In genomic region chr3R:22631156-22631555, dm6 we compare ENCODE assay signal across 1 fruit fly cellular context.
TF ChIP-seq lines count a peak whose summit lies in the region.

No protein-coding gene starts in this region.

TF ChIP-seq in whole organism, embryonic, 481 proteins besides CTCF, POLR2A, EP300 and RAD21 (continued from another document):
- TF ChIP-seq CG1529 (GFP tag; optimal IDR thresholded peaks at IDR 0.05; lab: Kevin White, UChicago): peak; percentile 19
- TF ChIP-seq CG10209 (GFP tag; optimal IDR thresholded peaks at IDR 0.05; lab: Kevin White, UChicago): peak; percentile 36
- peak; percentile 43 for TF ChIP-seq kni (GFP tag; optimal IDR thresholded peaks at IDR 0.05; lab: Kevin White, UChicago)
- peak; percentile 9 for TF ChIP-seq sqz (GFP tag; optimal IDR thresholded peaks at IDR 0.05; lab: Kevin White, UChicago)
- no peak for TF ChIP-seq abd-A (tag; optimal IDR thresholded peaks at IDR 0.05; lab: Kevin White, UChicago)
- no peak for TF ChIP-seq CG8478 (optimal IDR thresholded peaks at IDR 0.05; lab: Kevin White, UChicago)
- TF ChIP-seq Ets97D (GFP tag; optimal IDR thresholded peaks at IDR 0.05; lab: Kevin White, UChicago): no peak
- peak; percentile 84 for TF ChIP-seq sd (tag; optimal IDR thresholded peaks at IDR 0.05; lab: Kevin White, UChicago)
- TF ChIP-seq salm (tag; optimal IDR thresholded peaks at IDR 0.05; lab: Kevin White, UChicago): peak; percentile 36
- no peak for TF ChIP-seq luna (GFP tag; optimal IDR thresholded peaks at IDR 0.05; lab: Kevin White, UChicago)
- TF ChIP-seq Med (GFP tag; lab: Kevin White, UChicago): peak; percentile 69
- TF ChIP-seq schlank (tag; optimal IDR thresholded peaks at IDR 0.05; lab: Kevin White, UChicago): peak; percentile 7
- TF ChIP-seq CG33213 (GFP tag; optimal IDR thresholded peaks at IDR 0.05; lab: Kevin White, UChicago): no peak
- no peak for TF ChIP-seq CHES-1-like (GFP tag; optimal IDR thresholded peaks at IDR 0.05; lab: Kevin White, UChicago)
- TF ChIP-seq Camta (GFP tag; optimal IDR thresholded peaks at IDR 0.05; lab: Kevin White, UChicago): peak; percentile 23
- peak; percentile 21 for TF ChIP-seq odd (GFP tag; optimal IDR thresholded peaks at IDR 0.05; lab: Kevin White, UChicago)
- no peak for TF ChIP-seq vfl (GFP tag; optimal IDR thresholded peaks at IDR 0.05; lab: Kevin White, UChicago)
- peak; percentile 15 for TF ChIP-seq CG12219 (GFP tag; optimal IDR thresholded peaks at IDR 0.05; lab: Kevin White, UChicago)
- no peak for TF ChIP-seq Deaf1 (tag; optimal IDR thresholded peaks at IDR 0.05; lab: Kevin White, UChicago)
- no peak for TF ChIP-seq caup (GFP tag; optimal IDR thresholded peaks at IDR 0.05; lab: Kevin White, UChicago; ENCODE audit: severe bottlenecking)
- TF ChIP-seq az2 (GFP tag; optimal IDR thresholded peaks at IDR 0.05; lab: Kevin White, UChicago): no peak
- no peak for TF ChIP-seq cad (GFP tag; optimal IDR thresholded peaks at IDR 0.05; lab: Kevin White, UChicago)
- no peak for TF ChIP-seq en (GFP tag; optimal IDR thresholded peaks at IDR 0.05; lab: Kevin White, UChicago)
- no peak for TF ChIP-seq dysf (GFP tag; IDR thresholded peaks at IDR 0.05; lab: Robert Waterston, UW)
- peak; percentile 31 for TF ChIP-seq CG17912 (GFP tag; optimal IDR thresholded peaks at IDR 0.05; lab: Kevin White, UChicago)
- TF ChIP-seq exex (tag; optimal IDR thresholded peaks at IDR 0.05; lab: Kevin White, UChicago): peak; percentile 51
- peak; percentile 15 for TF ChIP-seq CG15269 (tag; optimal IDR thresholded peaks at IDR 0.05; lab: Kevin White, UChicago)
- no peak for TF ChIP-seq tll (GFP tag; optimal IDR thresholded peaks at IDR 0.05; lab: Kevin White, UChicago)
- TF ChIP-seq scrt (GFP tag; optimal IDR thresholded peaks at IDR 0.05; lab: Kevin White, UChicago): peak; percentile 7
- peak; percentile 72 for TF ChIP-seq ci (GFP tag; IDR thresholded peaks at IDR 0.05; lab: Robert Waterston, UW)
- peak; percentile 44 for TF ChIP-seq Hey (tag; optimal IDR thresholded peaks at IDR 0.05; lab: Kevin White, UChicago)
- peak; percentile 34 for TF ChIP-seq cwo (GFP tag; optimal IDR thresholded peaks at IDR 0.05; lab: Kevin White, UChicago)
- TF ChIP-seq CG6813 (GFP tag; optimal IDR thresholded peaks at IDR 0.05; lab: Kevin White, UChicago): no peak
- TF ChIP-seq dan (GFP tag; IDR thresholded peaks at IDR 0.05; lab: Robert Waterston, UW): no peak
- no peak for TF ChIP-seq CG12104 (GFP tag; optimal IDR thresholded peaks at IDR 0.05; lab: Kevin White, UChicago)
- no peak for TF ChIP-seq CG5953 (GFP tag; IDR thresholded peaks at IDR 0.05; lab: Robert Waterston, UW)
- TF ChIP-seq pzg (GFP tag; optimal IDR thresholded peaks at IDR 0.05; lab: Kevin White, UChicago): no peak
- TF ChIP-seq CG18011 (GFP tag; optimal IDR thresholded peaks at IDR 0.05; lab: Kevin White, UChicago): no peak
- no peak for TF ChIP-seq crol (GFP tag; IDR thresholded peaks at IDR 0.05; lab: Robert Waterston, UW)
- TF ChIP-seq HmgD (GFP tag; optimal IDR thresholded peaks at IDR 0.05; lab: Kevin White, UChicago): no peak
- TF ChIP-seq tio (GFP tag; optimal IDR thresholded peaks at IDR 0.05; lab: Kevin White, UChicago): no peak
- no peak for TF ChIP-seq Taf1 (GFP tag; IDR thresholded peaks at IDR 0.05; lab: Robert Waterston, UW)
- peak; percentile 8 for TF ChIP-seq CG31365 (tag; optimal IDR thresholded peaks at IDR 0.05; lab: Kevin White, UChicago)
- TF ChIP-seq CG17385 (GFP tag; optimal IDR thresholded peaks at IDR 0.05; lab: Kevin White, UChicago): peak; percentile 44
- TF ChIP-seq seq (GFP tag; IDR thresholded peaks at IDR 0.05; lab: Robert Waterston, UW): peak; percentile 24; the same call in 1 of the 2 replicates
- TF ChIP-seq prd (optimal IDR thresholded peaks at IDR 0.05; lab: Kevin White, UChicago): no peak
- TF ChIP-seq prd (GFP tag; IDR thresholded peaks at IDR 0.05; lab: Robert Waterston, UW): no peak
- no peak for TF ChIP-seq chm (GFP tag; IDR thresholded peaks at IDR 0.05; lab: Robert Waterston, UW)
- no peak for TF ChIP-seq bcd (GFP tag; optimal IDR thresholded peaks at IDR 0.05; lab: Kevin White, UChicago)
- TF ChIP-seq CG4707 (GFP tag; optimal IDR thresholded peaks at IDR 0.05; lab: Kevin White, UChicago): peak; percentile 35
- peak; percentile 32 for TF ChIP-seq HmgZ (tag; optimal IDR thresholded peaks at IDR 0.05; lab: Kevin White, UChicago)
- no peak for TF ChIP-seq onecut (GFP tag; IDR thresholded peaks at IDR 0.05; lab: Robert Waterston, UW)
- TF ChIP-seq CG7556 (GFP tag; optimal IDR thresholded peaks at IDR 0.05; lab: Kevin White, UChicago): no peak
- TF ChIP-seq disco-r (GFP tag; optimal IDR thresholded peaks at IDR 0.05; lab: Kevin White, UChicago): no peak
- no peak for TF ChIP-seq fd102C (GFP tag; optimal IDR thresholded peaks at IDR 0.05; lab: Kevin White, UChicago)
- TF ChIP-seq ken (GFP tag; IDR thresholded peaks at IDR 0.05; lab: Robert Waterston, UW): no peak
- no peak for TF ChIP-seq Ptx1 (GFP tag; IDR thresholded peaks at IDR 0.05; lab: Robert Waterston, UW)
- no peak for TF ChIP-seq Usf (GFP tag; optimal IDR thresholded peaks at IDR 0.05; lab: Kevin White, UChicago)
- no peak for TF ChIP-seq dpn (GFP tag; optimal IDR thresholded peaks at IDR 0.05; lab: Kevin White, UChicago)
- no peak for TF ChIP-seq CG9932 (GFP tag; IDR thresholded peaks at IDR 0.05; lab: Robert Waterston, UW)
- peak; percentile 18 for TF ChIP-seq Fer1 (GFP tag; optimal IDR thresholded peaks at IDR 0.05; lab: Kevin White, UChicago)
- TF ChIP-seq CG2875 (GFP tag; optimal IDR thresholded peaks at IDR 0.05; lab: Kevin White, UChicago): peak; percentile 25
- no peak for TF ChIP-seq pan (optimal IDR thresholded peaks at IDR 0.05; lab: Kevin White, UChicago)
- TF ChIP-seq pan (GFP tag; optimal IDR thresholded peaks at IDR 0.05 in 1 of 2, IDR thresholded peaks at IDR 0.05 in 1 of 2): peak in 1 of 2 experiments; percentile 24
- TF ChIP-seq pita (GFP tag; optimal IDR thresholded peaks at IDR 0.05; lab: Kevin White, UChicago): no peak
- no peak for TF ChIP-seq CG3847 (GFP tag; IDR thresholded peaks at IDR 0.05; lab: Robert Waterston, UW)
- peak; percentile 37 for TF ChIP-seq CG10543 (GFP tag; optimal IDR thresholded peaks at IDR 0.05; lab: Kevin White, UChicago)
- TF ChIP-seq Awh (GFP tag; IDR thresholded peaks at IDR 0.05; lab: Robert Waterston, UW): no peak
- no peak for TF ChIP-seq ase (GFP tag; IDR thresholded peaks at IDR 0.05; lab: Robert Waterston, UW)
- no peak for TF ChIP-seq BEAF-32 (GFP tag; optimal IDR thresholded peaks at IDR 0.05; lab: Kevin White, UChicago)
- peak; percentile 46 for TF ChIP-seq CG18599 (GFP tag; optimal IDR thresholded peaks at IDR 0.05; lab: Kevin White, UChicago)
- TF ChIP-seq YL-1 (GFP tag; optimal IDR thresholded peaks at IDR 0.05; lab: Kevin White, UChicago): no peak
- peak; percentile 58 for TF ChIP-seq wek (GFP tag; optimal IDR thresholded peaks at IDR 0.05; lab: Kevin White, UChicago)
- peak; percentile 22 for TF ChIP-seq CG2678 (tag; optimal IDR thresholded peaks at IDR 0.05; lab: Kevin White, UChicago)
- peak; percentile 29 for TF ChIP-seq org-1 (GFP tag; optimal IDR thresholded peaks at IDR 0.05; lab: Kevin White, UChicago)
- TF ChIP-seq otp (GFP tag; IDR thresholded peaks at IDR 0.05; lab: Robert Waterston, UW): no peak
- TF ChIP-seq repo (GFP tag; optimal IDR thresholded peaks at IDR 0.05; lab: Kevin White, UChicago): no peak
- TF ChIP-seq CG16863 (GFP tag; optimal IDR thresholded peaks at IDR 0.05; lab: Kevin White, UChicago): no peak
- peak; percentile 8 for TF ChIP-seq CG13424 (tag; optimal IDR thresholded peaks at IDR 0.05; lab: Kevin White, UChicago)
- no peak for TF ChIP-seq run (tag; optimal IDR thresholded peaks at IDR 0.05; lab: Kevin White, UChicago)
- peak; percentile 53 for TF ChIP-seq ATbp (GFP tag; optimal IDR thresholded peaks at IDR 0.05; lab: Kevin White, UChicago)
- TF ChIP-seq Oaz (GFP tag; IDR thresholded peaks at IDR 0.05; lab: Robert Waterston, UW): no peak
- TF ChIP-seq lab (GFP tag; optimal IDR thresholded peaks at IDR 0.05; lab: Kevin White, UChicago): peak; percentile 49
- TF ChIP-seq Sry-δ (GFP tag; optimal IDR thresholded peaks at IDR 0.05; lab: Kevin White, UChicago): no peak
- peak; percentile 4 for TF ChIP-seq twi (tag; optimal IDR thresholded peaks at IDR 0.05; lab: Kevin White, UChicago)
- no peak for TF ChIP-seq Blimp-1 (GFP tag; optimal IDR thresholded peaks at IDR 0.05; lab: Kevin White, UChicago)
- TF ChIP-seq CG12659 (GFP tag; optimal IDR thresholded peaks at IDR 0.05; lab: Kevin White, UChicago): peak; percentile 21
- TF ChIP-seq grn (GFP tag; optimal IDR thresholded peaks at IDR 0.05; lab: Kevin White, UChicago): peak; percentile 75
- no peak for TF ChIP-seq CG9797 (GFP tag; optimal IDR thresholded peaks at IDR 0.05; lab: Kevin White, UChicago)
- TF ChIP-seq ERR (GFP tag; optimal IDR thresholded peaks at IDR 0.05; lab: Kevin White, UChicago): no peak
- TF ChIP-seq Sox102F (GFP tag; optimal IDR thresholded peaks at IDR 0.05; lab: Kevin White, UChicago): peak; percentile 9
- TF ChIP-seq D19A (tag; optimal IDR thresholded peaks at IDR 0.05; lab: Kevin White, UChicago): peak; percentile 26
- peak; percentile 10 for TF ChIP-seq gem (tag; optimal IDR thresholded peaks at IDR 0.05; lab: Kevin White, UChicago)
- TF ChIP-seq nau (GFP tag; optimal IDR thresholded peaks at IDR 0.05; lab: Kevin White, UChicago): peak; percentile 8
- TF ChIP-seq CG3407 (GFP tag; optimal IDR thresholded peaks at IDR 0.05; lab: Kevin White, UChicago): peak; percentile 15
- TF ChIP-seq CG5245 (GFP tag; optimal IDR thresholded peaks at IDR 0.05; lab: Kevin White, UChicago): no peak
- no peak for TF ChIP-seq bigmax (GFP tag; optimal IDR thresholded peaks at IDR 0.05; lab: Kevin White, UChicago)
- peak; percentile 52 for TF ChIP-seq CG17568 (GFP tag; optimal IDR thresholded peaks at IDR 0.05; lab: Kevin White, UChicago)
- peak; percentile 16 for TF ChIP-seq Sox100B (GFP tag; optimal IDR thresholded peaks at IDR 0.05; lab: Kevin White, UChicago)
- TF ChIP-seq toy (GFP tag; IDR thresholded peaks at IDR 0.05; lab: Robert Waterston, UW): 0 out of 2 replicates have a peak, but pooled peaks have one; percentile 6
